Worm (Caenorhabditis elegans) whole organism, mixed stage, embryonic: Measurements from ENCODE around the gene gsto-1.
A peak's percentile ranks its signal among the peaks of the same experiment; 100 is the strongest.

Experiments
- bed-3 ChIP-seq: fragments of 200-800 bp; sonication (Bioruptor generic); optimal IDR thresholded peaks from 3 replicates; lab custom pipeline; 2018; ENCODE audit warnings: mild to moderate bottlenecking, missing genetic modification characterization, moderate library complexity, missing compliant biosample characterization
- ceh-39 ChIP-seq: fragments of 150-350 bp; optimal IDR thresholded peaks from 2 replicates; lab custom pipeline; 2014; ENCODE audit warnings: missing biosample characterization, missing genetic modification characterization
- ceh-43 ChIP-seq: fragments of 200-800 bp; sonication (Bioruptor generic); optimal IDR thresholded peaks from 2 replicates; lab custom pipeline; 2018; ENCODE audit warnings: mild to moderate bottlenecking, missing genetic modification characterization, moderate library complexity, missing compliant biosample characterization
- ceh-83 ChIP-seq: fragments of 200-800 bp; sonication (Bioruptor generic); optimal IDR thresholded peaks from 2 replicates; lab custom pipeline; 2018; ENCODE audit warnings: mild to moderate bottlenecking, missing genetic modification characterization, missing compliant biosample characterization
- ces-1 ChIP-seq: fragments of 150-350 bp; optimal IDR thresholded peaks from 2 replicates; lab custom pipeline; 2014; ENCODE audit warnings: missing biosample characterization, missing genetic modification reagents, missing genetic modification characterization
- cnd-1 ChIP-seq: fragments of 200-800 bp; sonication (Bioruptor generic); optimal IDR thresholded peaks from 2 replicates; lab custom pipeline; 2018; ENCODE audit warnings: mild to moderate bottlenecking, missing genetic modification characterization, missing compliant biosample characterization
- drap-1 ChIP-seq: fragments of 200-800 bp; sonication (Bioruptor generic); optimal IDR thresholded peaks from 3 replicates; lab custom pipeline; 2018; ENCODE audit warnings: mild to moderate bottlenecking, missing genetic modification characterization, missing compliant biosample characterization
- elt-1 ChIP-seq: sonication (generic microtip); optimal IDR thresholded peaks from 2 replicates; lab custom pipeline; 2017; ENCODE audit warnings: missing genetic modification characterization, mild to moderate bottlenecking, missing compliant biosample characterization, antibody characterized with exemption, moderate library complexity, borderline replicate concordance; ENCODE audit not compliant: insufficient read depth
- flh-1 ChIP-seq: fragments of 200-800 bp; sonication (Bioruptor generic); optimal IDR thresholded peaks from 2 replicates; lab custom pipeline; 2018; ENCODE audit warnings: mild to moderate bottlenecking, missing genetic modification characterization, moderate library complexity, missing compliant biosample characterization
- ham-2 ChIP-seq: fragments of 200-800 bp; sonication (Bioruptor generic); optimal IDR thresholded peaks from 2 replicates; lab custom pipeline; 2018; ENCODE audit warnings: mild to moderate bottlenecking, missing genetic modification characterization, missing compliant biosample characterization
- hlh-1 ChIP-seq: fragments of 150-350 bp; optimal IDR thresholded peaks from 2 replicates; lab custom pipeline; 2014; ENCODE audit warnings: missing biosample characterization, missing genetic modification reagents, missing genetic modification characterization
- lin-32 ChIP-seq: fragments of 200-800 bp; sonication (Bioruptor generic); optimal IDR thresholded peaks from 2 replicates; lab custom pipeline; 2018; ENCODE audit warnings: mild to moderate bottlenecking, missing genetic modification characterization, missing compliant biosample characterization
- lsy-2 ChIP-seq: fragments of 150-350 bp; optimal IDR thresholded peaks from 2 replicates; lab custom pipeline; 2014; ENCODE audit warnings: missing biosample characterization, missing genetic modification characterization
- mab-5 ChIP-seq: fragments of 150-350 bp; optimal IDR thresholded peaks from 2 replicates; lab custom pipeline; 2014; ENCODE audit warnings: missing biosample characterization, missing genetic modification characterization
- mep-1 ChIP-seq: fragments of 150-350 bp; optimal IDR thresholded peaks from 2 replicates; lab custom pipeline; 2017; ENCODE audit warnings: missing biosample characterization, missing genetic modification reagents, missing genetic modification characterization, inconsistent platforms
- mls-2 ChIP-seq: sonication (generic microtip); optimal IDR thresholded peaks from 2 replicates; lab custom pipeline; 2016; ENCODE audit warnings: mild to moderate bottlenecking, missing genetic modification characterization, moderate library complexity, missing compliant biosample characterization
- nhr-12 ChIP-seq: fragments of 150-350 bp; optimal IDR thresholded peaks from 2 replicates; lab custom pipeline; 2014; ENCODE audit warnings: missing biosample characterization, missing genetic modification characterization
- nhr-2 ChIP-seq: fragments of 150-350 bp; optimal IDR thresholded peaks from 2 replicates; lab custom pipeline; 2014; ENCODE audit warnings: missing biosample characterization, missing genetic modification characterization
- nhr-237 ChIP-seq: fragments of 150-350 bp; optimal IDR thresholded peaks from 2 replicates; lab custom pipeline; 2014; ENCODE audit warnings: missing biosample characterization, missing genetic modification characterization
- nhr-28 ChIP-seq: fragments of 150-350 bp; optimal IDR thresholded peaks from 2 replicates; lab custom pipeline; 2014; ENCODE audit warnings: missing biosample characterization, missing genetic modification characterization
- nhr-76 ChIP-seq: sonication (generic microtip); optimal IDR thresholded peaks from 2 replicates; lab custom pipeline; 2017; ENCODE audit warnings: missing biosample characterization, missing genetic modification characterization
- pha-4 ChIP-seq: fragments of 150-350 bp; optimal IDR thresholded peaks from 2 replicates; lab custom pipeline; 2018; ENCODE audit warnings: missing biosample characterization, missing genetic modification reagents, missing genetic modification characterization
- snpc-4 ChIP-seq: fragments of 150-350 bp; optimal IDR thresholded peaks from 2 replicates; lab custom pipeline; 2014; ENCODE audit warnings: missing biosample characterization, missing genetic modification characterization
- sptf-1 ChIP-seq: sonication (generic microtip); optimal IDR thresholded peaks from 2 replicates; lab custom pipeline; 2017; ENCODE audit warnings: mild to moderate bottlenecking, missing genetic modification characterization, moderate library complexity, missing compliant biosample characterization
- tbx-8 ChIP-seq: fragments of 200-800 bp; sonication (Bioruptor generic); optimal IDR thresholded peaks from 2 replicates; lab custom pipeline; 2018; ENCODE audit warnings: mild to moderate bottlenecking, missing genetic modification characterization, moderate library complexity, missing compliant biosample characterization
- unc-120 ChIP-seq: sonication (generic microtip); optimal IDR thresholded peaks from 2 replicates; lab custom pipeline; 2017; ENCODE audit warnings: missing genetic modification characterization, missing compliant biosample characterization; ENCODE audit not compliant: poor library complexity, severe bottlenecking
- unc-39 ChIP-seq: fragments of 150-350 bp; optimal IDR thresholded peaks from 2 replicates; lab custom pipeline; 2014; ENCODE audit warnings: missing biosample characterization, missing genetic modification characterization
- unc-62 ChIP-seq: fragments of 150-350 bp; optimal IDR thresholded peaks from 2 replicates; lab custom pipeline; 2014; ENCODE audit warnings: missing biosample characterization, missing genetic modification reagents, missing genetic modification characterization
- zip-8 ChIP-seq: fragments of 150-350 bp; optimal IDR thresholded peaks from 2 replicates; lab custom pipeline; 2014; ENCODE audit warnings: missing biosample characterization, missing genetic modification characterization

gsto-1 gene

ce11 chrIII:7911621-7912020 is 35.2 kb downstream of the gsto-1 start, which contains the start of gene ZK688.7:
ZK688.7 (minus strand) TSS chrIII:7911634.
- TF ChIP-seq unc-120 (tag; lab: Kevin White, UChicago) (no peak), mep-1 (tag; lab: Kevin White, UChicago) (no peak), unc-62 (GFP tag; lab: Kevin White, UChicago) (peak; percentile 12), cnd-1 (tag; lab: Kevin White, UChicago) (no peak), tbx-8 (no peak), ceh-43 (GFP tag; lab: Kevin White, UChicago) (no peak), lin-32 (no peak), unc-39 (tag; lab: Kevin White, UChicago) (no peak), ham-2 (GFP tag; lab: Kevin White, UChicago) (no peak), ceh-39 (tag; lab: Kevin White, UChicago) (peak; percentile 61), nhr-237 (tag; lab: Kevin White, UChicago) (no peak), mls-2 (no peak), elt-1 (no peak), hlh-1 (tag; lab: Kevin White, UChicago) (no peak), ceh-83 (GFP tag; lab: Kevin White, UChicago) (no peak), nhr-2 (tag; lab: Kevin White, UChicago) (peak; percentile 51)

ce11 chrIII:7909263-7909662 is 37.6 kb downstream of the gsto-1 start, which contains the start of gene ZK688.1:
ZK688.1 (plus strand) TSS chrIII:7909563.
- no peak for TF ChIP-seq flh-1
- TF ChIP-seq ces-1 (GFP tag; lab: Kevin White, UChicago): no peak
- no peak for TF ChIP-seq snpc-4 (tag; lab: Kevin White, UChicago)
- no peak for TF ChIP-seq mls-2
- TF ChIP-seq hlh-1 (tag; lab: Kevin White, UChicago): no peak
- no peak for TF ChIP-seq mab-5 (tag; lab: Kevin White, UChicago)
- TF ChIP-seq pha-4 (tag; lab: Kevin White, UChicago): no peak

- TF ChIP-seq nhr-76 (tag; lab: Kevin White, UChicago) (no peak), nhr-28 (tag; lab: Kevin White, UChicago) (no peak), sptf-1 (no peak), ceh-39 (tag; lab: Kevin White, UChicago) (peak; percentile 45), cnd-1 (tag; lab: Kevin White, UChicago) (no peak), lin-32 (no peak), drap-1 (no peak), unc-62 (GFP tag; lab: Kevin White, UChicago) (peak; percentile 28), ceh-83 (GFP tag; lab: Kevin White, UChicago) (no peak), hlh-1 (tag; lab: Kevin White, UChicago) (peak; percentile 83), unc-120 (tag; lab: Kevin White, UChicago) (no peak)
Measured at ce11 chrIII:7907515-7907914, 39.3 kb downstream of the gsto-1 start, which contains the start of gene pcp-5. pcp-5 (minus strand) TSS chrIII:7907615.

ce11 chrIII:7903427-7903826 is 43.4 kb downstream of the gsto-1 start:
- TF ChIP-seq ces-1 (GFP tag; lab: Kevin White, UChicago) (no peak), tbx-8 (no peak), nhr-28 (tag; lab: Kevin White, UChicago) (no peak), bed-3 (GFP tag; lab: Kevin White, UChicago) (no peak), zip-8 (tag; lab: Kevin White, UChicago) (no peak), ham-2 (GFP tag; lab: Kevin White, UChicago) (no peak)
- TF ChIP-seq, all 35 proteins: peak for 0

ce11 chrIII:7900733-7901132 is 46.1 kb downstream of the gsto-1 start, which contains the start of gene best-24:
best-24 (plus strand) TSS chrIII:7901033.
- TF ChIP-seq ceh-39 (tag; lab: Kevin White, UChicago): no peak
- TF ChIP-seq drap-1: no peak
- no peak for TF ChIP-seq nhr-76 (tag; lab: Kevin White, UChicago)
- no peak for TF ChIP-seq unc-39 (tag; lab: Kevin White, UChicago)
- no peak for TF ChIP-seq bed-3 (GFP tag; lab: Kevin White, UChicago)
- no peak for TF ChIP-seq snpc-4 (tag; lab: Kevin White, UChicago)
- no peak for TF ChIP-seq elt-1
- no peak for TF ChIP-seq tbx-8
- TF ChIP-seq ham-2 (GFP tag; lab: Kevin White, UChicago): no peak
- no peak for TF ChIP-seq sptf-1
- TF ChIP-seq mls-2: no peak
- no peak for TF ChIP-seq cnd-1 (tag; lab: Kevin White, UChicago)
- TF ChIP-seq lsy-2 (tag; lab: Kevin White, UChicago): no peak
- no peak for TF ChIP-seq nhr-12 (tag; lab: Kevin White, UChicago)
- no peak for TF ChIP-seq unc-120 (tag; lab: Kevin White, UChicago)
- no peak for TF ChIP-seq hlh-1 (tag; lab: Kevin White, UChicago)
- TF ChIP-seq, all 35 proteins: peak for 0
